Worm (Caenorhabditis elegans) whole organism, L4 larva: ENCODE results near the gene Y73C8B.2.

Experiments
- nhr-28 ChIP-seq: fragments of 150-350 bp; optimal IDR thresholded peaks from 2 replicates; lab custom pipeline; 2014; ENCODE audit warnings: missing biosample characterization, missing genetic modification characterization
- pqm-1 ChIP-seq: sonication (generic microtip); optimal IDR thresholded peaks from 2 replicates; lab custom pipeline; 2017; ENCODE audit warnings: missing biosample characterization, missing genetic modification characterization

DNA sequence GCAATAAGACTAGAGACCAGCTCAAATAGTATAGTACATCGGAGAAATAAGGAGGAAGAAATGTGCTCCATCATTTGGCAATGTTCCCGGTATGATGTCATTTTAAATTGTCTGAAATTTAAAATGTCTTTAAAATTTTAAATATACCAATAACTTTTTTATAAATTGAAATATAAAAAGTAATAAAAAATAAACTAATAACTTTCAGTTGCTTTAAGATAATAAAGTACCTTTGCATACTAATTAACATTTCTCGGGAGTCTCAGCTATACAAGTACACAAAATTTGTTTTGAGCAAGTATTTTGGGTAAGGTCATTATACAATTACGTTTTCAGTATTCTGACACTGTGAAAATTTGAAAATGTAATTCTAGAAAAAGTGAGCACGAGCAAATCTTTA is 42.9 kb downstream of the Y73C8B.2 start, which contains the start of gene srab-6:
- TF ChIP-seq nhr-28 (tag; lab: Kevin White, UChicago), result no peak
- TF ChIP-seq pqm-1 (tag; lab: Kevin White, UChicago), result no peak
